Worm (Caenorhabditis elegans) whole organism, L1 larva: Measurements from ENCODE around the gene cutl-3.

ENCODE experiments used
- C04F5.9 ChIP-seq: sonication (generic microtip); optimal IDR thresholded peaks from 2 replicates; lab custom pipeline; 2016; ENCODE audit warnings: missing genetic modification characterization, missing compliant biosample characterization
- C16A3.4 ChIP-seq: fragments of 150-350 bp; optimal IDR thresholded peaks from 2 replicates; lab custom pipeline; 2014; ENCODE audit warnings: missing biosample characterization, missing genetic modification characterization
- F16B12.6 ChIP-seq: fragments of 150-350 bp; optimal IDR thresholded peaks from 2 replicates; lab custom pipeline; 2014; ENCODE audit warnings: missing biosample characterization, missing genetic modification characterization
- aha-1 ChIP-seq: fragments of 150-350 bp; optimal IDR thresholded peaks from 2 replicates; lab custom pipeline; 2014; ENCODE audit warnings: missing biosample characterization, missing genetic modification characterization
- alr-1 ChIP-seq: fragments of 200-800 bp; sonication (Bioruptor generic); optimal IDR thresholded peaks from 2 replicates; lab custom pipeline; 2018; ENCODE audit warnings: borderline replicate concordance, mild to moderate bottlenecking, missing genetic modification characterization, missing compliant biosample characterization
- ama-1 ChIP-seq: fragments of 150-350 bp; optimal IDR thresholded peaks from 2 replicates; lab custom pipeline; 2014
- ceh-82 ChIP-seq, 3 experiments: fragments of 150-350 bp in 1 of 3; sonication (generic microtip) in 2 of 3; optimal IDR thresholded peaks; 2 replicates each; lab custom pipeline; 2014 to 2017; ENCODE audit warnings: missing biosample characterization in 3 of 3, missing genetic modification characterization in 3 of 3
- efl-1 ChIP-seq, 4 experiments: fragments of 150-350 bp; optimal IDR thresholded peaks in 3 of 4; peaks in 1 of 4; 1 replicate in 1 of 4; 2 replicates in 3 of 4; lab custom pipeline; 2014; ENCODE audit warnings: missing biosample characterization in 2 of 4, missing genetic modification characterization in 2 of 4, missing genetic modification reagents in 2 of 4
- efl-3 ChIP-seq: fragments of 200-800 bp; sonication (Bioruptor generic); optimal IDR thresholded peaks from 2 replicates; lab custom pipeline; 2018; ENCODE audit warnings: mild to moderate bottlenecking, missing genetic modification characterization, missing compliant biosample characterization
- fkh-10 ChIP-seq: sonication (generic microtip); optimal IDR thresholded peaks from 2 replicates; lab custom pipeline; 2017; ENCODE audit warnings: missing biosample characterization, missing genetic modification reagents, missing genetic modification characterization
- hlh-17 ChIP-seq: fragments of 200-800 bp; sonication (Bioruptor generic); optimal IDR thresholded peaks from 2 replicates; lab custom pipeline; 2018; ENCODE audit warnings: missing genetic modification characterization, mild to moderate bottlenecking, missing compliant biosample characterization, moderate library complexity, borderline replicate concordance
- irx-1 ChIP-seq: sonication (generic microtip); optimal IDR thresholded peaks from 2 replicates; lab custom pipeline; 2016; ENCODE audit warnings: missing genetic modification characterization, missing compliant biosample characterization
- isw-1 ChIP-seq: fragments of 200-800 bp; sonication (Bioruptor generic); IDR thresholded peaks from 2 replicates; pipeline ENCODE4 v1.3.6; 2022; ENCODE audit warnings: missing genetic modification characterization, missing compliant biosample characterization
- jun-1 ChIP-seq: fragments of 150-350 bp; optimal IDR thresholded peaks from 2 replicates; lab custom pipeline; 2014; ENCODE audit warnings: missing biosample characterization, missing genetic modification reagents, missing genetic modification characterization
- lin-35 ChIP-seq, 2 experiments: fragments of 150-350 bp; optimal IDR thresholded peaks; 2 replicates each; lab custom pipeline; 2014; ENCODE audit warnings: missing biosample characterization in 2 of 2, missing genetic modification characterization in 2 of 2, missing genetic modification reagents in 2 of 2
- lir-3 ChIP-seq: sonication (generic microtip); optimal IDR thresholded peaks from 2 replicates; lab custom pipeline; 2016; ENCODE audit warnings: mild to moderate bottlenecking, missing genetic modification characterization, moderate library complexity, missing compliant biosample characterization; ENCODE audit not compliant: poor library complexity
- mep-1 ChIP-seq: fragments of 150-350 bp; optimal IDR thresholded peaks from 2 replicates; lab custom pipeline; 2014; ENCODE audit warnings: missing biosample characterization, missing genetic modification characterization
- nhr-11 ChIP-seq: fragments of 150-350 bp; optimal IDR thresholded peaks from 2 replicates; lab custom pipeline; 2014; ENCODE audit warnings: missing biosample characterization, missing genetic modification characterization
- nhr-12 ChIP-seq: sonication (generic microtip); optimal IDR thresholded peaks from 2 replicates; lab custom pipeline; 2017; ENCODE audit warnings: missing biosample characterization, missing genetic modification characterization
- nhr-47 ChIP-seq: sonication (generic microtip); optimal IDR thresholded peaks from 2 replicates; lab custom pipeline; 2016; ENCODE audit warnings: mild to moderate bottlenecking, missing genetic modification characterization, moderate library complexity, missing compliant biosample characterization
- nhr-71 ChIP-seq: sonication (generic microtip); optimal IDR thresholded peaks from 2 replicates; lab custom pipeline; 2016; ENCODE audit warnings: mild to moderate bottlenecking, missing genetic modification characterization, moderate library complexity, missing compliant biosample characterization
- nhr-77 ChIP-seq: fragments of 150-350 bp; optimal IDR thresholded peaks from 2 replicates; lab custom pipeline; 2014; ENCODE audit warnings: missing biosample characterization, missing genetic modification characterization
- nhr-85 ChIP-seq: sonication (generic microtip); peaks from one replicate; lab custom pipeline; 2016; ENCODE audit warnings: missing genetic modification characterization, inconsistent platforms, missing compliant biosample characterization
- nhr-90 ChIP-seq: sonication (generic microtip); optimal IDR thresholded peaks from 2 replicates; lab custom pipeline; 2016; ENCODE audit warnings: mild to moderate bottlenecking, missing genetic modification characterization, missing compliant biosample characterization; ENCODE audit not compliant: poor library complexity
- pag-3 ChIP-seq: sonication (generic microtip); optimal IDR thresholded peaks from 2 replicates; lab custom pipeline; 2017; ENCODE audit warnings: missing genetic modification characterization, mild to moderate bottlenecking, missing compliant biosample characterization, antibody characterized with exemption, borderline replicate concordance; ENCODE audit not compliant: insufficient read depth
- pax-3 ChIP-seq: fragments of 200-800 bp; sonication (Bioruptor generic); optimal IDR thresholded peaks from 2 replicates; lab custom pipeline; 2018; ENCODE audit warnings: mild to moderate bottlenecking, missing genetic modification characterization, moderate library complexity, missing compliant biosample characterization
- skn-1 ChIP-seq: fragments of 150-350 bp; optimal IDR thresholded peaks from 2 replicates; lab custom pipeline; 2014; ENCODE audit warnings: missing biosample characterization, missing genetic modification characterization
- snu-23 ChIP-seq: sonication (generic microtip); optimal IDR thresholded peaks from 2 replicates; lab custom pipeline; 2016; ENCODE audit warnings: missing genetic modification characterization, missing compliant biosample characterization
- sup-37 ChIP-seq: fragments of 200-800 bp; sonication (Bioruptor generic); optimal IDR thresholded peaks from 2 replicates; lab custom pipeline; 2018; ENCODE audit warnings: mild to moderate bottlenecking, missing genetic modification characterization, missing compliant biosample characterization
- tbx-2 ChIP-seq: sonication (generic microtip); optimal IDR thresholded peaks from 2 replicates; lab custom pipeline; 2016; ENCODE audit warnings: missing genetic modification characterization, missing compliant biosample characterization
- unc-130 ChIP-seq: fragments of 150-350 bp; optimal IDR thresholded peaks from 2 replicates; lab custom pipeline; 2017; ENCODE audit warnings: missing biosample characterization, missing genetic modification characterization, inconsistent platforms
- unc-30 ChIP-seq: sonication (generic microtip); optimal IDR thresholded peaks from 2 replicates; lab custom pipeline; 2017; ENCODE audit warnings: missing biosample characterization, missing genetic modification characterization
- unc-62 ChIP-seq: fragments of 150-350 bp; optimal IDR thresholded peaks from 2 replicates; lab custom pipeline; 2014; ENCODE audit warnings: missing biosample characterization, missing genetic modification reagents, missing genetic modification characterization
- unc-86 ChIP-seq: sonication (generic microtip); optimal IDR thresholded peaks from 2 replicates; lab custom pipeline; 2016; ENCODE audit warnings: missing genetic modification characterization, missing compliant biosample characterization
- unc-98 ChIP-seq: fragments of 200-800 bp; sonication (Bioruptor generic); IDR thresholded peaks from 2 replicates; pipeline ENCODE4 v1.3.6; 2022; ENCODE audit warnings: missing genetic modification characterization, missing compliant biosample characterization
- zag-1 ChIP-seq: fragments of 150-350 bp; optimal IDR thresholded peaks from 2 replicates; lab custom pipeline; 2014; ENCODE audit warnings: missing biosample characterization, missing genetic modification characterization
- ztf-4 ChIP-seq: fragments of 150-350 bp; optimal IDR thresholded peaks from 2 replicates; lab custom pipeline; 2014; ENCODE audit warnings: missing biosample characterization, missing genetic modification characterization

Gene cutl-3

ce11 chrX:14975467-14976167 is 23.4 kb downstream of the cutl-3 start, which contains the start of gene F20D1.3 (continued):
- TF ChIP-seq F16B12.6 (tag; lab: Kevin White, UChicago) (no peak), unc-98 (no peak), aha-1 (tag; lab: Kevin White, UChicago) (no peak), ztf-4 (tag; lab: Kevin White, UChicago) (no peak), isw-1 (no peak), nhr-71 (tag; lab: Kevin White, UChicago) (peak; percentile 78), efl-3 (GFP tag; lab: Kevin White, UChicago) (no peak), irx-1 (tag; lab: Kevin White, UChicago) (peak; percentile 36), pax-3 (tag; lab: Kevin White, UChicago) (no peak), unc-30 (no peak), unc-130 (tag; lab: Kevin White, UChicago) (peak; percentile 34), nhr-11 (no peak), lir-3 (tag; lab: Kevin White, UChicago) (no peak), ama-1 (no peak), C16A3.4 (tag; lab: Kevin White, UChicago) (peak; percentile 68), pag-3 (tag; lab: Kevin White, UChicago) (no peak), efl-1 (optimal IDR thresholded peaks at IDR 0.05; lab: Kevin White, UChicago) (peak; percentile 8 to 42), efl-1 (GFP tag; optimal IDR thresholded peaks at IDR 0.05 in 1 of 2; lab: Kevin White, UChicago) (peak in 1 of 2 experiments; percentile 15), unc-62 (GFP tag; lab: Kevin White, UChicago) (no peak), sup-37 (GFP tag; lab: Kevin White, UChicago) (no peak), snu-23 (GFP tag; lab: Kevin White, UChicago) (peak; percentile 78), skn-1 (tag; lab: Kevin White, UChicago) (peak; percentile 65), mep-1 (tag; lab: Kevin White, UChicago) (peak; percentile 71), zag-1 (no peak), lin-35 (GFP tag; optimal IDR thresholded peaks at IDR 0.05; lab: Kevin White, UChicago) (peak; percentile 35 to 63), ceh-82 (tag; optimal IDR thresholded peaks at IDR 0.05; lab: Kevin White, UChicago) (peak in 2 of 3 experiments; percentile 16), tbx-2 (tag; lab: Kevin White, UChicago) (peak; percentile 60), nhr-47 (tag; lab: Kevin White, UChicago) (peak; percentile 55), jun-1 (peak; percentile 77), alr-1 (tag; lab: Kevin White, UChicago) (no peak), unc-86 (tag; lab: Kevin White, UChicago) (no peak), hlh-17 (GFP tag; lab: Kevin White, UChicago) (no peak)

DNA sequence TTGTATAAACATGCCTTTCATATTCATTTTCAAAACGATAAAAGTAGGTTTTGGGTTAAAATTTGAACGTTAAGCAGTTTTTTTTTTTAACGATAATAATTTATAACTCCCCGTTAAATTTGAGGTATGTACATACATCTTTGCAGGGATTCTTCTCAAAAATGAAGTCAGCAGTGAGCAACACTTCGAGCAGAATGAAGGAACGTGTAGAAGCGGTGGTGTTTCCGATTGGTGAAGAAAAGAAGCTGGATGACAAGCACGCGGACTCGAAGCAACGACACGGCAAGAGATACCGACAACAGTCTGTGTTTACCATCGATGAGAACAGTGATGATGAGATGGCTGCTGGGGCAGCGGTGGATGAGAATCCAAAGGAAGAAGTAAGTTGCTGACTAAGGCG is 25.9 kb downstream of the cutl-3 start:
- TF ChIP-seq pag-3 (tag; lab: Kevin White, UChicago) (no peak), nhr-12 (tag; lab: Kevin White, UChicago) (no peak), C04F5.9 (tag; lab: Kevin White, UChicago) (no peak), ama-1 (no peak), nhr-77 (tag; lab: Kevin White, UChicago) (no peak), efl-1 (optimal IDR thresholded peaks at IDR 0.05; lab: Kevin White, UChicago) (no peak), efl-1 (GFP tag; optimal IDR thresholded peaks at IDR 0.05 in 1 of 2; lab: Kevin White, UChicago) (peak in 1 of 2 experiments; percentile 89), fkh-10 (GFP tag; lab: Kevin White, UChicago) (no peak), nhr-71 (tag; lab: Kevin White, UChicago) (no peak), irx-1 (tag; lab: Kevin White, UChicago) (no peak), efl-3 (GFP tag; lab: Kevin White, UChicago) (no peak), aha-1 (tag; lab: Kevin White, UChicago) (no peak), nhr-90 (tag; lab: Kevin White, UChicago) (no peak), nhr-85 (tag; lab: Kevin White, UChicago) (peak; percentile 54)
